Worm (Caenorhabditis elegans) whole organism, late embryonic: Measurements from ENCODE around the gene spp-29.

Experiments used
- C38D4.7 ChIP-seq: fragments of 200-800 bp; sonication (Bioruptor generic); optimal IDR thresholded peaks from 2 replicates; lab custom pipeline; 2018; ENCODE audit warnings: mild to moderate bottlenecking, missing genetic modification characterization, moderate library complexity, missing compliant biosample characterization
- K09A11.1 ChIP-seq: sonication (generic microtip); optimal IDR thresholded peaks from 2 replicates; lab custom pipeline; 2017; ENCODE audit warnings: antibody characterized with exemption, mild to moderate bottlenecking, missing genetic modification characterization, missing compliant biosample characterization; ENCODE audit not compliant: insufficient read depth
- Y22D7AL.16 ChIP-seq: sonication (generic microtip); optimal IDR thresholded peaks from 2 replicates; lab custom pipeline; 2016; ENCODE audit warnings: missing genetic modification characterization, missing compliant biosample characterization
- ahr-1 ChIP-seq: sonication (generic microtip); optimal IDR thresholded peaks from 2 replicates; lab custom pipeline; 2016; ENCODE audit warnings: missing genetic modification characterization, missing compliant biosample characterization
- ama-1 ChIP-seq: fragments of 150-350 bp; optimal IDR thresholded peaks from 2 replicates; lab custom pipeline; 2014
- ceh-18 ChIP-seq: sonication (generic microtip); optimal IDR thresholded peaks from 2 replicates; lab custom pipeline; 2016; ENCODE audit warnings: missing genetic modification characterization, missing compliant biosample characterization
- ceh-45 ChIP-seq: fragments of 200-800 bp; sonication (Bioruptor generic); IDR thresholded peaks from 2 replicates; pipeline ENCODE4 v1.3.6; 2022; ENCODE audit warnings: missing genetic modification reagents, missing genetic modification characterization, missing compliant biosample characterization
- ceh-48 ChIP-seq: sonication (generic microtip); optimal IDR thresholded peaks from 2 replicates; lab custom pipeline; 2016; ENCODE audit warnings: missing genetic modification characterization, inconsistent platforms, missing compliant biosample characterization
- ceh-6 ChIP-seq: fragments of 200-800 bp; sonication (Bioruptor generic); optimal IDR thresholded peaks from 2 replicates; lab custom pipeline; 2018; ENCODE audit warnings: mild to moderate bottlenecking, missing genetic modification characterization, missing compliant biosample characterization
- ceh-9 ChIP-seq: sonication (generic microtip); optimal IDR thresholded peaks from 2 replicates; lab custom pipeline; 2016; ENCODE audit warnings: mild to moderate bottlenecking, missing genetic modification characterization, inconsistent platforms, missing compliant biosample characterization
- che-1 ChIP-seq: sonication (generic microtip); optimal IDR thresholded peaks from 2 replicates; lab custom pipeline; 2016; ENCODE audit warnings: mild to moderate bottlenecking, missing genetic modification characterization, missing compliant biosample characterization
- dve-1 ChIP-seq: sonication (generic microtip); optimal IDR thresholded peaks from 2 replicates; lab custom pipeline; 2017; ENCODE audit warnings: antibody characterized with exemption, mild to moderate bottlenecking, missing genetic modification characterization, missing compliant biosample characterization
- elt-2 ChIP-seq: sonication (generic microtip); optimal IDR thresholded peaks from 2 replicates; lab custom pipeline; 2016; ENCODE audit warnings: missing genetic modification reagents, missing genetic modification characterization, missing compliant biosample characterization
- elt-4 ChIP-seq: sonication (generic microtip); optimal IDR thresholded peaks from 2 replicates; lab custom pipeline; 2016; ENCODE audit warnings: missing genetic modification characterization, missing compliant biosample characterization
- ets-4 ChIP-seq: sonication (generic microtip); optimal IDR thresholded peaks from 2 replicates; lab custom pipeline; 2016; ENCODE audit warnings: missing genetic modification characterization, missing compliant biosample characterization
- eyg-1 ChIP-seq: sonication (generic microtip); optimal IDR thresholded peaks from 2 replicates; lab custom pipeline; 2016; ENCODE audit warnings: missing genotype, missing genetic modification characterization, missing compliant biosample characterization
- fax-1 ChIP-seq: sonication (generic microtip); optimal IDR thresholded peaks from 2 replicates; lab custom pipeline; 2016; ENCODE audit warnings: missing genotype, missing genetic modification characterization, missing compliant biosample characterization
- fkh-10 ChIP-seq: fragments of 150-350 bp; optimal IDR thresholded peaks from 2 replicates; lab custom pipeline; 2014; ENCODE audit warnings: missing biosample characterization, missing genetic modification reagents, missing genetic modification characterization
- gmeb-2 ChIP-seq: sonication (generic microtip); optimal IDR thresholded peaks from 2 replicates; lab custom pipeline; 2016; ENCODE audit warnings: missing genetic modification characterization, inconsistent platforms, missing compliant biosample characterization
- hlh-15 ChIP-seq: sonication (generic microtip); optimal IDR thresholded peaks from 2 replicates; lab custom pipeline; 2016; ENCODE audit warnings: missing genetic modification characterization, missing compliant biosample characterization
- hlh-6 ChIP-seq: sonication (generic microtip); optimal IDR thresholded peaks from 2 replicates; lab custom pipeline; 2016; ENCODE audit warnings: missing genotype, missing genetic modification characterization, missing compliant biosample characterization
- madf-2 ChIP-seq: sonication (generic microtip); optimal IDR thresholded peaks from 2 replicates; lab custom pipeline; 2017; ENCODE audit warnings: missing genetic modification characterization, missing compliant biosample characterization
- mec-3 ChIP-seq: sonication (generic microtip); optimal IDR thresholded peaks from 2 replicates; lab custom pipeline; 2016; ENCODE audit warnings: borderline replicate concordance, missing genetic modification characterization, missing compliant biosample characterization
- nhr-11 ChIP-seq: fragments of 150-350 bp; optimal IDR thresholded peaks from 2 replicates; lab custom pipeline; 2014; ENCODE audit warnings: missing biosample characterization, missing genetic modification characterization
- pag-3 ChIP-seq: sonication (generic microtip); optimal IDR thresholded peaks from 2 replicates; lab custom pipeline; 2016; ENCODE audit warnings: missing compliant biosample characterization, missing genetic modification characterization, borderline replicate concordance
- pqm-1 ChIP-seq: sonication (generic microtip); optimal IDR thresholded peaks from 2 replicates; lab custom pipeline; 2016; ENCODE audit warnings: missing genetic modification characterization, missing compliant biosample characterization
- pros-1 ChIP-seq: fragments of 150-350 bp; optimal IDR thresholded peaks from 2 replicates; lab custom pipeline; 2014; ENCODE audit warnings: missing biosample characterization, missing genetic modification reagents, missing genetic modification characterization
- rnt-1 ChIP-seq: sonication (generic microtip); optimal IDR thresholded peaks from 2 replicates; lab custom pipeline; 2016; ENCODE audit warnings: missing genetic modification characterization, missing compliant biosample characterization
- sdc-2 ChIP-seq: sonication (generic microtip); optimal IDR thresholded peaks from 2 replicates; lab custom pipeline; 2016; ENCODE audit warnings: missing genotype, missing genetic modification characterization, missing compliant biosample characterization
- sox-2 ChIP-seq: fragments of 200-800 bp; sonication (Bioruptor generic); IDR thresholded peaks from 2 replicates; pipeline ENCODE4 v1.3.6; 2022; ENCODE audit warnings: missing genetic modification reagents, missing genetic modification characterization, missing compliant biosample characterization
- sox-4 ChIP-seq: sonication (generic microtip); optimal IDR thresholded peaks from 2 replicates; lab custom pipeline; 2017; ENCODE audit warnings: mild to moderate bottlenecking, missing genetic modification characterization, inconsistent platforms, missing compliant biosample characterization
- ttx-3 ChIP-seq: sonication (generic microtip); optimal IDR thresholded peaks from 2 replicates; lab custom pipeline; 2016; ENCODE audit warnings: missing genetic modification reagents, missing genetic modification characterization, missing compliant biosample characterization
- unc-3 ChIP-seq, 2 experiments: fragments of 200-800 bp in 1 of 2; sonication (Bioruptor generic) in 1 of 2; sonication (generic microtip) in 1 of 2; conservative IDR thresholded peaks in 1 of 2; optimal IDR thresholded peaks in 1 of 2; 2 replicates each; pipeline versions ENCODE4 v1.3.6 to Lab custom; 2016 to 2022; ENCODE audit warnings: missing compliant biosample characterization in 2 of 2, missing genetic modification characterization in 2 of 2, missing genetic modification reagents in 1 of 2
- unc-42 ChIP-seq: sonication (generic microtip); optimal IDR thresholded peaks from 2 replicates; lab custom pipeline; 2016; ENCODE audit warnings: missing genotype, missing genetic modification characterization, missing compliant biosample characterization
- unc-55 ChIP-seq: sonication (generic microtip); optimal IDR thresholded peaks from 2 replicates; lab custom pipeline; 2017; ENCODE audit warnings: missing biosample characterization, missing genetic modification reagents, missing genetic modification characterization
- unc-86 ChIP-seq: sonication (generic microtip); optimal IDR thresholded peaks from 2 replicates; lab custom pipeline; 2016; ENCODE audit warnings: missing genetic modification characterization, missing compliant biosample characterization
- zip-5 ChIP-seq: sonication (generic microtip); optimal IDR thresholded peaks from 2 replicates; lab custom pipeline; 2016; ENCODE audit warnings: missing genetic modification characterization, missing compliant biosample characterization

spp-29 gene

ce11 chrV:17676553-17676952 is 20.1 kb downstream of the spp-29 start, which contains the start of gene str-92:
Gene str-92 (minus strand): TSS chrV:17676653.
- TF ChIP-seq elt-4 (no peak), unc-42 (tag; lab: Kevin White, UChicago) (no peak), zip-5 (tag; lab: Kevin White, UChicago) (no peak), ceh-45 (GFP tag; lab: Robert Waterston, UW) (no peak), ceh-48 (no peak), K09A11.1 (no peak), fkh-10 (GFP tag; lab: Kevin White, UChicago) (no peak), rnt-1 (tag; lab: Kevin White, UChicago) (no peak), pag-3 (tag; lab: Kevin White, UChicago) (no peak), fax-1 (tag; lab: Kevin White, UChicago) (no peak), C38D4.7 (no peak), ceh-9 (tag; lab: Kevin White, UChicago) (no peak), ceh-6 (GFP tag; lab: Kevin White, UChicago) (no peak), sdc-2 (tag; lab: Kevin White, UChicago) (no peak)

DNA sequence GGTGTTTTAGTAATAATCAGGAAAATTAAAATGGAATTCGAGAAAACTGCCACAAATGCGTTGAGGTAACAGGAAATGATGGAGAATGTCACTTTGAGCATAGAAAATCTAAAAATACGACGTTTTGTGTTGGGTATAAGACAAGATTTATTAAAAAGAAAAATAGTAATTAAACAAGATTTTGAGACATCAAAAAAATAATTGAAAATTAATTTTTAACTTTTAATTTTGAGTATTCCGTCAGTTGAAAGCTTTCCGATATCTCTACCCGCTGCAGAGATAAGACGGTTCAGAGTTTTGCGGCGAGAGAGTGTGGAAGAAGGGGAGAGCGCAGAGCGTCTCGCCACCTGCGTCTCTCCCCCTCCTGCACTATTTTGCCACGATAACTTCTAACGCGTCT is 23.3 kb downstream of the spp-29 start, which contains the start of gene str-93:
Gene str-93 (minus strand): TSS at position 101 of the 400 bp plus-strand sequence.
- TF ChIP-seq K09A11.1 (no peak), ahr-1 (tag; lab: Kevin White, UChicago) (no peak), mec-3 (tag; lab: Kevin White, UChicago) (no peak), pros-1 (tag; lab: Kevin White, UChicago) (no peak), gmeb-2 (tag; lab: Kevin White, UChicago) (no peak), unc-86 (no peak), ceh-18 (tag; lab: Kevin White, UChicago) (no peak), elt-2 (no peak)

ce11 chrV:17668531-17668930 is 28.1 kb downstream of the spp-29 start, which contains the start of gene str-89:
Gene str-89 (plus strand): TSS chrV:17668831.
- no peak for TF ChIP-seq Y22D7AL.16 (tag; lab: Kevin White, UChicago)
- TF ChIP-seq ttx-3: no peak
- no peak for TF ChIP-seq dve-1 (tag; lab: Kevin White, UChicago)
- no peak for TF ChIP-seq madf-2 (tag; lab: Kevin White, UChicago)
- no peak for TF ChIP-seq ceh-45 (GFP tag; lab: Robert Waterston, UW)
- no peak for TF ChIP-seq ahr-1 (tag; lab: Kevin White, UChicago)
- TF ChIP-seq ama-1: no peak
- no peak for TF ChIP-seq nhr-11
- TF ChIP-seq hlh-15: no peak

DNA sequence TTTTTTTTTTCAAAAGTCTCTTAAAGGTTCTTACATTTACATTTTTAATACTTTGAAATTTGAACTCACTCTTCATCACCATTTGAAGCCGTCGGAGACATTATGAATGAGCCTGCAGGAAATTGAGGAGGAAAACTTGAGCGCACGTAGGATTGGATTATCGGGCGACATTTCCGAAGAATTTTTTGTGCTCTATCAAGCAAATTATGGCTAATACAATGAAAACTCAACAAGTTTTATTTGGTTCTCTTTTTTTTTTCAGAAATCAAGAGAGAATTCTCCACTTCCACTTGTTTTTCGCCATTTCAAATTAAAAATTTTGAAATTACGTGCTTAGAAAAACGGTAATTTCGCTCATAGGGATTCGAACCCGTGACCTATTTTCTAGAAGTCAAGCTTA is 29.0 kb downstream of the spp-29 start, which contains the start of gene F59A1.12:
Gene F59A1.12 (minus strand): TSS at position 101 of the 400 bp plus-strand sequence.
- TF ChIP-seq unc-3 (GFP tag; conservative IDR thresholded peaks at IDR 0.05; lab: Robert Waterston, UW): no peak
- TF ChIP-seq unc-3 (tag; optimal IDR thresholded peaks at IDR 0.05; lab: Kevin White, UChicago): no peak
- TF ChIP-seq ets-4 (tag; lab: Kevin White, UChicago): no peak
- no peak for TF ChIP-seq pqm-1 (tag; lab: Kevin White, UChicago)
- TF ChIP-seq sox-2 (GFP tag; lab: Robert Waterston, UW): no peak
- TF ChIP-seq sdc-2 (tag; lab: Kevin White, UChicago): no peak
- TF ChIP-seq eyg-1 (tag; lab: Kevin White, UChicago): no peak
- TF ChIP-seq unc-55 (GFP tag; lab: Kevin White, UChicago): no peak
- TF ChIP-seq sox-4 (tag; lab: Kevin White, UChicago): no peak
- TF ChIP-seq fax-1 (tag; lab: Kevin White, UChicago): no peak
- TF ChIP-seq hlh-6 (tag; lab: Kevin White, UChicago): no peak
- TF ChIP-seq che-1 (tag; lab: Kevin White, UChicago): no peak
